Fruit fly (Drosophila melanogaster) S2 (cell line): ENCODE results near the gene sdt.

ENCODE experiments used
- CG8478 ChIP-seq: fragments of >200 bp; optimal IDR thresholded peaks from 2 replicates; lab custom pipeline; 2018
- CTCF ChIP-seq, 2 experiments: fragments of >200 bp; optimal IDR thresholded peaks; 2 replicates each; lab custom pipeline; 2018

DNA sequence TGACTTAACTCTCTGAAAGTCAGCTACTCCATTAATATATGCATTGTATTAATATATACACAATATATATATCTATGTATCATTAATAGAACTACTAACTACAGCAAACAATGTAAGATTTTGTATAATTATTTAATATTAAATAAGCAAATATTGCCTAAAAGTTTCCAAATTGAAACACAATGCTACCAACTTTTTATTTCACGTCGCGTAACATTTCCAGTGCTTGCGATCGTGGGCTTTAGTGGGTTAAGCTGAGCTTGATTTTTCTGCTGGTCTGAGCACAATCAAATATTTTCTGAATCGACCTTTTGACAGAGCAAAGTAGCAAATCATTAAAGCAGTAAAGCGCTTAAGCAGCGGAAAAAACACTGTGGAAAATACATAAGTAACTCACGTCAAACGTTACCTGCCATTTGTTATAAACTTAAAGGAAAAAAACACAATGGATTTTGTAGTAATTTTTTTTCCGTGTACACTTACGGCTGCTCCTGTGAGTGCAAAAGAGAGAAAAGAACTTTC lies 80.0 kb downstream of the sdt start:
- no peak for TF ChIP-seq CG8478 (lab: Kevin White, UChicago)
- TF ChIP-seq CTCF (optimal IDR thresholded peaks at IDR 0.05; lab: Kevin White, UChicago) = no peak
